Fruit fly (Drosophila melanogaster): Measurements from ENCODE around the gene Chrac-16.

DNA sequence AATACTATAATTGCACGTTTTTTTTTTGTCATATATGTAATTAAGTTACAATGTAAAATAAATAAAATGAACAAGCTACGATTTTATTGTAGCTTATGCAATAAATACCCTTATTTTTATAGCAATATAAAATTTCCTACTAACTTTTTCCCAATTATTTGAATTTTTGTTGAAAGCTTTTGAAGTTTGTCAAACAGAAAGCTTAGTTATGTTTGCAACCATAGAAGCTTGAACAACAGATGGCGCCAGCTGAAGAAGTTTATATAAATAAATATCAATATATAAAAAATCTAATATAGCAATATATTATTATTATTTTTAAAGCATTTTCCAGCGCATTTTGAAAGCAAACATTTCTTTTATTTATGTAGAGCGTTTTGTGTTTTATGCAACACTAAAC lies 17.4 kb upstream of the Chrac-16 start:
- TF ChIP-seq Hnf4 (GFP tag; optimal IDR thresholded peaks at IDR 0.05), result no peak
- no peak for TF ChIP-seq CG9705 (GFP tag; optimal IDR thresholded peaks at IDR 0.05)
- no peak for TF ChIP-seq Hr78 (GFP tag; optimal IDR thresholded peaks at IDR 0.05)
- TF ChIP-seq fru (GFP tag; optimal IDR thresholded peaks at IDR 0.05), result no peak

Measured in whole organism, wandering third instar larva.